Worm (Caenorhabditis elegans) whole organism, L4/young adult: ENCODE results near the gene str-264.

ENCODE experiments used
- dao-5 ChIP-seq: sonication (generic microtip); optimal IDR thresholded peaks from 2 replicates; lab custom pipeline; 2016; ENCODE audit warnings: missing genotype, missing genetic modification characterization, moderate library complexity, missing compliant biosample characterization
- him-1 ChIP-seq: sonication (generic microtip); optimal IDR thresholded peaks from 2 replicates; lab custom pipeline; 2016; ENCODE audit warnings: missing genotype, missing genetic modification reagents, missing genetic modification characterization, missing compliant biosample characterization

DNA sequence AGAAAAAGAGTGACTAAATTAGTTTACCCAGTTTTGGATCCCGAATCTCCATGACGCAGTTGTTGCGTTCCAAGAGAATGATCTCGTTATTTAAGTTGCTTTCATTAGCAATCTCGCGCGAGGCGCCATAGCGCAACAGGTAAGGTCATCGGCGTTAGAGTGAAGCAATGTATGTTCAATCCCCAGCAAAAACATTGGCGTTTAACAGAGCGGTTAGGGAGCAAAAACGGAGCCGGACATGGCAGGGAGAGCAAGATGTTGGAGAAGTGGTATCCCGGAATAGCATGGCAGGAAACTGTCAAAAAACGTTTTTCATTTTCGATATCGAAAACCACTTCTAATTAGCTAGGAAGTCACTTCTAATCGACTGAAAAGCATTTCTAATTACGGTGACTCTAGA, 38.1 kb downstream of the str-264 start:
- TF ChIP-seq him-1 (tag; lab: Kevin White, UChicago): no peak
- no peak for TF ChIP-seq dao-5 (tag; lab: Kevin White, UChicago)
